Fruit fly (Drosophila melanogaster) whole organism, pupa: ENCODE measurements around the gene CG15927.

Experiments
- CG10348 ChIP-seq: fragments of 200-800 bp; sonication (Bioruptor generic); IDR thresholded peaks from 2 replicates; pipeline ENCODE4 v1.3.6; 2022; ENCODE audit warnings: missing biosample characterization, missing genetic modification characterization
- CG34367 ChIP-seq: fragments of 200-800 bp; sonication (Bioruptor generic); optimal IDR thresholded peaks from 2 replicates; lab custom pipeline; 2018; ENCODE audit warnings: missing biosample characterization, mild to moderate bottlenecking, missing genetic modification characterization
- rn ChIP-seq: fragments of 200-800 bp; sonication (Bioruptor generic); IDR thresholded peaks from 2 replicates; pipeline ENCODE4 v1.3.6; 2022; ENCODE audit warnings: missing biosample characterization, missing genetic modification characterization

DNA sequence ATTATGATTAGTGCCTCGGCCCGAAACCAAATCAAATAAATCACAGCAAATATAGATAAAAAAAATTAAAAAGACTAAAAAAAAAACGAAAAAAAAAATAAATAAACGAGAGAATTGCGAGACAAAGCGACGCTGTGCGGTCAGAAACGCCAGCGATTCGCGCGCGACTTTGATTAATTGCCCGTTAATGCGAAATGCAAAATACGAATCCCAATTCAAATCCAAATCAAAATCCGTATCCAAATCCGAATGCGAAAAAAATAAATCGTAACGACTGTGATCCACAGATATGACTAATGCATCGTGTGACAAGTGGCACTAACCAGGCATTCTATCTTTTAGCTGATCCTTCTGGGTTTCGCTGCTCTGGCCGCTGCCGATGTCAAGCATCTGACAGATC lies 33.0 kb downstream of the CG15927 start:
- TF ChIP-seq CG10348 (GFP tag; lab: Robert Waterston, UW) (no peak), CG34367 (no peak), rn (GFP tag; lab: Robert Waterston, UW) (no peak)
